Fruit fly (Drosophila melanogaster): ENCODE results near the gene Cpr23B.

- no peak for TF ChIP-seq psq (optimal IDR thresholded peaks at IDR 0.05)
- no peak for TF ChIP-seq ttk (optimal IDR thresholded peaks at IDR 0.05)
- no peak for TF ChIP-seq h (optimal IDR thresholded peaks at IDR 0.05)
- TF ChIP-seq insv (optimal IDR thresholded peaks at IDR 0.05) = no peak
- no peak for TF ChIP-seq Myc (optimal IDR thresholded peaks at IDR 0.05)
- TF ChIP-seq Sin3A (optimal IDR thresholded peaks at IDR 0.05) = no peak
Measured at dm6 chr2L:2808038-2808699, 30.0 kb upstream of the Cpr23B start.

All from Kc167 (cell line).